Fruit fly (Drosophila melanogaster): ENCODE measurements around the gene MED7.

MED7 gene

dm6 chr3R:10760966-10761855, at the start of gene MED7, which contains the start of gene Cap-H2 (continued):
- TF ChIP-seq Xbp1 (GFP tag; optimal IDR thresholded peaks at IDR 0.05) (peak; percentile 90), CkIIα-i1 (GFP tag; IDR thresholded peaks at IDR 0.05) (no peak)

- TF ChIP-seq pita (GFP tag; optimal IDR thresholded peaks at IDR 0.05) (no peak), crp (GFP tag; optimal IDR thresholded peaks at IDR 0.05) (no peak), unc-4 (GFP tag; IDR thresholded peaks at IDR 0.05; ENCODE audit: partially characterized antibody) (no peak), CG4328 (GFP tag; optimal IDR thresholded peaks at IDR 0.05) (no peak), CG2678 (tag; optimal IDR thresholded peaks at IDR 0.05) (no peak), zfh2 (GFP tag; optimal IDR thresholded peaks at IDR 0.05) (no peak), CG16813 (GFP tag; IDR thresholded peaks at IDR 0.05; ENCODE audit: partially characterized antibody) (no peak), Drgx (GFP tag; IDR thresholded peaks at IDR 0.05) (no peak), CG6791 (GFP tag; IDR thresholded peaks at IDR 0.05; ENCODE audit: partially characterized antibody) (no peak), Lim3 (GFP tag; IDR thresholded peaks at IDR 0.05) (no peak), shn (GFP tag; optimal IDR thresholded peaks at IDR 0.05) (no peak), Xbp1 (GFP tag; optimal IDR thresholded peaks at IDR 0.05) (no peak), ab (GFP tag; optimal IDR thresholded peaks at IDR 0.05) (no peak), Rfx (GFP tag; IDR thresholded peaks at IDR 0.05) (no peak), CG5953 (GFP tag; IDR thresholded peaks at IDR 0.05) (no peak), CG1602 (GFP tag; optimal IDR thresholded peaks at IDR 0.05) (no peak), insv (GFP tag; optimal IDR thresholded peaks at IDR 0.05) (no peak), Hr3 (GFP tag; optimal IDR thresholded peaks at IDR 0.05) (no peak), NFAT (GFP tag; IDR thresholded peaks at IDR 0.05) (no peak), CG11398 (GFP tag; optimal IDR thresholded peaks at IDR 0.05) (no peak)
Measured at dm6 chr3R:10803855-10804254, 43.0 kb upstream of the MED7 start, which contains the start of gene CG14692. Gene CG14692, minus strand, starts transcription at chr3R:10803955.

dm6 chr3R:10792604-10793003, 31.8 kb upstream of the MED7 start, which contains the start of gene CG14687:
Gene CG14687, plus strand, starts transcription at chr3R:10792904.
- TF ChIP-seq CG3281 (GFP tag; optimal IDR thresholded peaks at IDR 0.05) = no peak
- no peak for TF ChIP-seq dysf (GFP tag; IDR thresholded peaks at IDR 0.05)
- TF ChIP-seq chif (GFP tag; optimal IDR thresholded peaks at IDR 0.05) = no peak
- TF ChIP-seq ewg (GFP tag; optimal IDR thresholded peaks at IDR 0.05) = no peak
- no peak for TF ChIP-seq psq (GFP tag; optimal IDR thresholded peaks at IDR 0.05)
- no peak for TF ChIP-seq chn (GFP tag; optimal IDR thresholded peaks at IDR 0.05)
- TF ChIP-seq NfI (GFP tag; optimal IDR thresholded peaks at IDR 0.05) = no peak
- no peak for TF ChIP-seq sima (GFP tag; optimal IDR thresholded peaks at IDR 0.05)
- no peak for TF ChIP-seq CG4854 (GFP tag; optimal IDR thresholded peaks at IDR 0.05)
- TF ChIP-seq CG13296 (GFP tag; optimal IDR thresholded peaks at IDR 0.05) = no peak
- TF ChIP-seq dmrt99B (tag; optimal IDR thresholded peaks at IDR 0.05) = no peak
- no peak for TF ChIP-seq hkb (optimal IDR thresholded peaks at IDR 0.05)
- no peak for TF ChIP-seq hkb (GFP tag; IDR thresholded peaks at IDR 0.05)
- no peak for TF ChIP-seq Taf1 (GFP tag; IDR thresholded peaks at IDR 0.05)
- TF ChIP-seq Aef1 (GFP tag; IDR thresholded peaks at IDR 0.05) = no peak
- TF ChIP-seq CG7928 (GFP tag; optimal IDR thresholded peaks at IDR 0.05) = no peak
- TF ChIP-seq CG17328 (GFP tag; IDR thresholded peaks at IDR 0.05) = no peak
- TF ChIP-seq CG2199 (GFP tag; IDR thresholded peaks at IDR 0.05) = peak; percentile 15; the same call in 1 of the 3 replicates
- TF ChIP-seq TFAM (GFP tag; optimal IDR thresholded peaks at IDR 0.05) = no peak
- TF ChIP-seq Xrp1 (GFP tag; IDR thresholded peaks at IDR 0.05) = no peak
- no peak for TF ChIP-seq CG2712 (tag; optimal IDR thresholded peaks at IDR 0.05)
- no peak for TF ChIP-seq HLH4C (GFP tag; IDR thresholded peaks at IDR 0.05; ENCODE audit: partially characterized antibody)
- no peak for TF ChIP-seq CG12744 (GFP tag; optimal IDR thresholded peaks at IDR 0.05)
- peak in 1 of 2 experiments; percentile 75 for TF ChIP-seq Pdp1 (GFP tag; optimal IDR thresholded peaks at IDR 0.05)
- TF ChIP-seq Doc2 (GFP tag; IDR thresholded peaks at IDR 0.05) = no peak
- no peak for TF ChIP-seq CG11398 (GFP tag; optimal IDR thresholded peaks at IDR 0.05)
- TF ChIP-seq CG12769 (tag; optimal IDR thresholded peaks at IDR 0.05) = peak; percentile 74

Measured in whole organism, embryonic.